Worm (Caenorhabditis elegans): ENCODE measurements around the gene R09B5.11.

Gene R09B5.11

ce11 chrV:1465932-1466331 is 26.9 kb downstream of the R09B5.11 start:
- no peak for TF ChIP-seq nhr-6 (tag; optimal IDR thresholded peaks at IDR 0.05)
- TF ChIP-seq mab-5 (tag; optimal IDR thresholded peaks at IDR 0.05), result no peak
- no peak for TF ChIP-seq nhr-10 (tag; optimal IDR thresholded peaks at IDR 0.05)
- no peak for TF ChIP-seq alr-1 (tag; optimal IDR thresholded peaks at IDR 0.05)
- no peak for TF ChIP-seq nhr-11 (tag; optimal IDR thresholded peaks at IDR 0.05)
- TF ChIP-seq unc-55 (GFP tag; optimal IDR thresholded peaks at IDR 0.05), result no peak
- TF ChIP-seq ztf-4 (tag; optimal IDR thresholded peaks at IDR 0.05), result no peak
- no peak for TF ChIP-seq C34F6.9 (tag; optimal IDR thresholded peaks at IDR 0.05)
- no peak for TF ChIP-seq nhr-21 (tag; optimal IDR thresholded peaks at IDR 0.05)
- no peak for TF ChIP-seq zag-1 (tag; optimal IDR thresholded peaks at IDR 0.05)

- TF ChIP-seq R02D3.7 (tag; optimal IDR thresholded peaks at IDR 0.05) (no peak), gmeb-1 (tag; optimal IDR thresholded peaks at IDR 0.05) (no peak), skn-1 (tag; optimal IDR thresholded peaks at IDR 0.05) (peak; percentile 0), ztf-4 (tag; optimal IDR thresholded peaks at IDR 0.05) (no peak), C34F6.9 (tag; optimal IDR thresholded peaks at IDR 0.05) (peak; percentile 57), lsy-2 (tag; optimal IDR thresholded peaks at IDR 0.05) (peak in 1 of 2 experiments; percentile 24), nhr-129 (tag; optimal IDR thresholded peaks at IDR 0.05) (peak; percentile 75), mbf-1 (tag; optimal IDR thresholded peaks at IDR 0.05) (no peak), unc-55 (GFP tag; optimal IDR thresholded peaks at IDR 0.05) (peak; percentile 42), sma-9 (GFP tag; optimal IDR thresholded peaks at IDR 0.05) (peak; percentile 31), sma-9 (tag; optimal IDR thresholded peaks at IDR 0.05) (no peak), egl-27 (tag; optimal IDR thresholded peaks at IDR 0.05) (no peak), Y55F3AM.14 (GFP tag; optimal IDR thresholded peaks at IDR 0.05) (no peak), crh-2 (tag; optimal IDR thresholded peaks at IDR 0.05) (no peak), sem-4 (tag; optimal IDR thresholded peaks at IDR 0.05) (no peak), fos-1 (tag; optimal IDR thresholded peaks at IDR 0.05) (peak; percentile 11), nhr-6 (tag; optimal IDR thresholded peaks at IDR 0.05) (no peak), nhr-10 (tag; optimal IDR thresholded peaks at IDR 0.05) (no peak), lin-11 (tag; optimal IDR thresholded peaks at IDR 0.05) (no peak), ZK546.5 (tag; optimal IDR thresholded peaks at IDR 0.05) (no peak)
These were observed 27.9 kb downstream of the R09B5.11 start for ce11 chrV:1466949-1467348.

- TF ChIP-seq ceh-82 (tag; optimal IDR thresholded peaks at IDR 0.05) (no peak), elt-1 (tag; optimal IDR thresholded peaks at IDR 0.05) (no peak), peb-1 (tag; optimal IDR thresholded peaks at IDR 0.05) (no peak), ztf-11 (tag; optimal IDR thresholded peaks at IDR 0.05) (no peak), C34F6.9 (tag; optimal IDR thresholded peaks at IDR 0.05) (no peak), gmeb-1 (tag; optimal IDR thresholded peaks at IDR 0.05) (no peak), unc-55 (GFP tag; optimal IDR thresholded peaks at IDR 0.05) (no peak), mab-5 (tag; optimal IDR thresholded peaks at IDR 0.05) (no peak), lin-39 (tag; optimal IDR thresholded peaks at IDR 0.05) (no peak), alr-1 (tag; optimal IDR thresholded peaks at IDR 0.05) (no peak), snpc-4 (tag; optimal IDR thresholded peaks at IDR 0.05) (no peak)
These were observed 28.4 kb downstream of the R09B5.11 start, which contains the start of gene gid-8 for ce11 chrV:1467444-1467843. Gene gid-8 (plus strand): TSS chrV:1467744.

ce11 chrV:1468905-1469304 is 29.9 kb downstream of the R09B5.11 start:
- TF ChIP-seq lsy-2 (tag; optimal IDR thresholded peaks at IDR 0.05) (no peak), egl-27 (tag; optimal IDR thresholded peaks at IDR 0.05) (no peak), ZK546.5 (tag; optimal IDR thresholded peaks at IDR 0.05) (no peak), unc-55 (GFP tag; optimal IDR thresholded peaks at IDR 0.05) (no peak), mbf-1 (tag; optimal IDR thresholded peaks at IDR 0.05) (no peak), ztf-1 (GFP tag; conservative IDR thresholded peaks at IDR 0.05) (no peak), ztf-4 (tag; optimal IDR thresholded peaks at IDR 0.05) (no peak), crh-2 (tag; optimal IDR thresholded peaks at IDR 0.05) (no peak), sem-4 (tag; optimal IDR thresholded peaks at IDR 0.05) (no peak)

- peak; percentile 44 for TF ChIP-seq F13H6.1 (tag; optimal IDR thresholded peaks at IDR 0.05)
- no peak for TF ChIP-seq aly-2 (tag; optimal IDR thresholded peaks at IDR 0.05)
- TF ChIP-seq nhr-11 (tag; optimal IDR thresholded peaks at IDR 0.05), result no peak
- TF ChIP-seq ZK546.5 (tag; optimal IDR thresholded peaks at IDR 0.05), result no peak
- peak; percentile 58 for TF ChIP-seq nhr-21 (tag; optimal IDR thresholded peaks at IDR 0.05)
- peak; percentile 13 for TF ChIP-seq nhr-129 (tag; optimal IDR thresholded peaks at IDR 0.05)
- TF ChIP-seq nhr-10 (tag; optimal IDR thresholded peaks at IDR 0.05), result no peak
- TF ChIP-seq sma-9 (GFP tag; optimal IDR thresholded peaks at IDR 0.05), result peak; percentile 25
- TF ChIP-seq sma-9 (tag; optimal IDR thresholded peaks at IDR 0.05), result no peak
- no peak for TF ChIP-seq Y55F3AM.14 (GFP tag; optimal IDR thresholded peaks at IDR 0.05)
- no peak for TF ChIP-seq peb-1 (tag; optimal IDR thresholded peaks at IDR 0.05)
- TF ChIP-seq ama-1 (optimal IDR thresholded peaks at IDR 0.05), result no peak
- TF ChIP-seq fos-1 (tag; optimal IDR thresholded peaks at IDR 0.05), result peak; percentile 63
- TF ChIP-seq zag-1 (tag; optimal IDR thresholded peaks at IDR 0.05), result peak; percentile 53
- no peak for TF ChIP-seq lin-39 (tag; optimal IDR thresholded peaks at IDR 0.05)
- no peak for TF ChIP-seq nhr-77 (tag; optimal IDR thresholded peaks at IDR 0.05)
- no peak for TF ChIP-seq nhr-23 (tag; optimal IDR thresholded peaks at IDR 0.05)
- TF ChIP-seq blmp-1 (tag; optimal IDR thresholded peaks at IDR 0.05; ENCODE audit: insufficient read depth), result no peak
- TF ChIP-seq mbf-1 (tag; optimal IDR thresholded peaks at IDR 0.05), result no peak
- peak; percentile 43 for TF ChIP-seq mab-5 (tag; optimal IDR thresholded peaks at IDR 0.05)
- no peak for TF ChIP-seq egl-27 (tag; optimal IDR thresholded peaks at IDR 0.05)
- TF ChIP-seq elt-1 (tag; optimal IDR thresholded peaks at IDR 0.05), result no peak
- peak; percentile 87 for TF ChIP-seq lin-13 (GFP tag; optimal IDR thresholded peaks at IDR 0.05)
- peak; percentile 32 for TF ChIP-seq ztf-4 (tag; optimal IDR thresholded peaks at IDR 0.05)
- TF ChIP-seq snpc-4 (tag; optimal IDR thresholded peaks at IDR 0.05), result no peak
- peak; percentile 86 for TF ChIP-seq skn-1 (tag; optimal IDR thresholded peaks at IDR 0.05)
- no peak for TF ChIP-seq dmd-4 (tag; optimal IDR thresholded peaks at IDR 0.05)
These were observed 32.3 kb downstream of the R09B5.11 start for ce11 chrV:1471078-1471969.
